Worm (Caenorhabditis elegans) whole organism, mixed stage, embryonic: ENCODE results near the gene nhr-78.

ENCODE experiments used
- lin-13 ChIP-seq: fragments of 150-350 bp; optimal IDR thresholded peaks from 2 replicates; lab custom pipeline; 2014; ENCODE audit warnings: missing biosample characterization, missing genetic modification characterization
- mab-5 ChIP-seq: fragments of 150-350 bp; optimal IDR thresholded peaks from 2 replicates; lab custom pipeline; 2014; ENCODE audit warnings: missing biosample characterization, missing genetic modification characterization
- nhr-12 ChIP-seq: fragments of 150-350 bp; optimal IDR thresholded peaks from 2 replicates; lab custom pipeline; 2014; ENCODE audit warnings: missing biosample characterization, missing genetic modification characterization
- nhr-76 ChIP-seq: sonication (generic microtip); optimal IDR thresholded peaks from 2 replicates; lab custom pipeline; 2017; ENCODE audit warnings: missing biosample characterization, missing genetic modification characterization
- pha-4 ChIP-seq: fragments of 150-350 bp; optimal IDR thresholded peaks from 2 replicates; lab custom pipeline; 2018; ENCODE audit warnings: missing biosample characterization, missing genetic modification reagents, missing genetic modification characterization
- unc-62 ChIP-seq: fragments of 150-350 bp; optimal IDR thresholded peaks from 2 replicates; lab custom pipeline; 2014; ENCODE audit warnings: missing biosample characterization, missing genetic modification reagents, missing genetic modification characterization

DNA sequence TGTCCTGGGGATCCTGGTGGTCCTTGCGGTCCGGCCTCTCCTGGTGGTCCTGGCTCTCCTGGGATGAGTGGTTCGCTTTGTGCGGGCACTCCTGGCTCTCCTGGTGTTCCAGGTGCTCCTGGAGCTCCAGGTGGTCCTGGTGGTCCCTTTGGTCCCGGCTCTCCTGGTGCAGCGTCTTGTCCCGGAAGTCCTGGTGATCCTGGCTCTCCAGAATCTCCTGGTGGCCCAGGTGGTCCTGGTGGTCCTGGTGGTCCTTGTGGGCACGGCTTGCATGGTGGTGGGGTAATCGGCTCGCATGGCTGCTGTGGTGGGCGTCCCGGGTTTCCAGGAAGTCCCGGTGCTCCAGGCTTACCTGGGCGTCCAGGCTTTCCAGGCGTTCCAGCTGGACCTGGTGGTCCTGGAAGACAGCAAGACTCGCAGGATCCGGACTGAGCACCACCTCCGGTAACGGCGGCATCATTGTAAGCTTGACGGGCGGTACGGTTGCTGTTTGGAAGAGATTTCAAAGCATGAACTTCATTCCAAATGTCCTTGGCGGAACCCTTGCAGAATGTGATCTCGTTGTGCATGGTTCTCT lies 33.8 kb downstream of the nhr-78 start:
- TF ChIP-seq mab-5 = no peak
- TF ChIP-seq lin-13 (tag; lab: Kevin White, UChicago) = no peak
- TF ChIP-seq nhr-12 (tag; lab: Kevin White, UChicago) = no peak
- no peak for TF ChIP-seq pha-4
- TF ChIP-seq nhr-76 (tag; lab: Kevin White, UChicago) = no peak
- TF ChIP-seq unc-62 = no peak
